Fruit fly (Drosophila melanogaster): ENCODE data around the gene otu.
A peak's percentile ranks its signal among the peaks of the same experiment; 100 is the strongest.

otu gene

DNA sequence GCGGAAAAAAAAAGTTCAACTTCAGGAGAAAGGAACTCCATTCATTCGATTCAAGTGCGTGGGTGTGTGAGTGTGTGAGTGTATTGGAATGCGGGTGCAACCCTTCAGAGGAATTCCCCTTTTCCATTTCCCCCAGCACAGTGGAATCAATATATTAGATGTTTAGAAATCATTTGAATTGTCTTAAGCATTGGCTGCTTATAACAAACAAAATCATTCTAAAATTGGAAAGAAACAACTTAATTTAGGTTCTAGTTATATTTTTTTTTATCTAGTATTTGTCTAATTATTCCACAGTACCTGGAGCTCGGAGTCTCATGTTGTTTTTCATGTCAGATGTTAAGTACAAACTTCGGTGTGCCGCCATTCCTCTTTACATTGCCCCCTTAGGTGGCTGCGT, 49.7 kb upstream of the otu start (continued):
- TF ChIP-seq D (optimal IDR thresholded peaks at IDR 0.05) (no peak), D (GFP tag; optimal IDR thresholded peaks at IDR 0.05) (no peak), pros (GFP tag; optimal IDR thresholded peaks at IDR 0.05) (no peak), CG10274 (GFP tag; optimal IDR thresholded peaks at IDR 0.05) (no peak), Ets65A (GFP tag) (no peak), Mes4 (GFP tag; optimal IDR thresholded peaks at IDR 0.05) (no peak), CG7745 (tag; optimal IDR thresholded peaks at IDR 0.05) (no peak), z (GFP tag; IDR thresholded peaks at IDR 0.05) (no peak), pum (GFP tag; optimal IDR thresholded peaks at IDR 0.05) (no peak), fd96Cb (tag; optimal IDR thresholded peaks at IDR 0.05) (peak; percentile 13), Hr39 (optimal IDR thresholded peaks at IDR 0.05) (no peak), CG11723 (GFP tag; optimal IDR thresholded peaks at IDR 0.05) (no peak), dmrt11E (tag; optimal IDR thresholded peaks at IDR 0.05) (no peak), CG16863 (GFP tag; optimal IDR thresholded peaks at IDR 0.05) (no peak), cg (GFP tag; optimal IDR thresholded peaks at IDR 0.05) (no peak), pnt (GFP tag; optimal IDR thresholded peaks at IDR 0.05) (no peak), gem (tag; optimal IDR thresholded peaks at IDR 0.05) (peak; percentile 43), CG3407 (GFP tag; optimal IDR thresholded peaks at IDR 0.05) (no peak), Tbp (GFP tag; optimal IDR thresholded peaks at IDR 0.05) (no peak), Vsx1 (GFP tag; optimal IDR thresholded peaks at IDR 0.05) (no peak), gro (GFP tag; optimal IDR thresholded peaks at IDR 0.05) (no peak), MBD-R2 (GFP tag; IDR thresholded peaks at IDR 0.05) (no peak), CG10209 (GFP tag; optimal IDR thresholded peaks at IDR 0.05) (no peak), CG7556 (GFP tag; optimal IDR thresholded peaks at IDR 0.05) (peak; percentile 5), eve (GFP tag; optimal IDR thresholded peaks at IDR 0.05) (no peak), CG4424 (GFP tag; optimal IDR thresholded peaks at IDR 0.05) (no peak), CG42726 (GFP tag; IDR thresholded peaks at IDR 0.05; ENCODE audit: partially characterized antibody) (no peak), CG18011 (GFP tag; optimal IDR thresholded peaks at IDR 0.05) (no peak), Sry-δ (GFP tag; optimal IDR thresholded peaks at IDR 0.05) (no peak), CG14710 (tag; optimal IDR thresholded peaks at IDR 0.05) (no peak), CG4360 (GFP tag; IDR thresholded peaks at IDR 0.05) (no peak), mirr (GFP tag; optimal IDR thresholded peaks at IDR 0.05) (no peak), Xbp1 (GFP tag; optimal IDR thresholded peaks at IDR 0.05) (no peak), CG15479 (GFP tag; optimal IDR thresholded peaks at IDR 0.05) (no peak), CG9817 (tag; optimal IDR thresholded peaks at IDR 0.05) (no peak), CG10565 (GFP tag; optimal IDR thresholded peaks at IDR 0.05) (no peak), CG8944 (GFP tag; optimal IDR thresholded peaks at IDR 0.05) (no peak), Max (GFP tag; optimal IDR thresholded peaks at IDR 0.05) (no peak), BtbVII (GFP tag; optimal IDR thresholded peaks at IDR 0.05) (peak; percentile 12), ab (GFP tag; optimal IDR thresholded peaks at IDR 0.05) (no peak), HLHmδ (GFP tag; optimal IDR thresholded peaks at IDR 0.05) (no peak), CG7987 (GFP tag; optimal IDR thresholded peaks at IDR 0.05) (no peak), gce (GFP tag; IDR thresholded peaks at IDR 0.05) (no peak), sima (GFP tag; optimal IDR thresholded peaks at IDR 0.05) (no peak), kni (GFP tag; optimal IDR thresholded peaks at IDR 0.05) (no peak), bab2 (GFP tag; optimal IDR thresholded peaks at IDR 0.05) (no peak), CG15514 (GFP tag; optimal IDR thresholded peaks at IDR 0.05) (peak; percentile 1), ems (GFP tag; optimal IDR thresholded peaks at IDR 0.05) (no peak), org-1 (GFP tag; optimal IDR thresholded peaks at IDR 0.05) (no peak), CG11560 (tag; IDR thresholded peaks at IDR 0.05) (no peak), hth (optimal IDR thresholded peaks at IDR 0.05) (no peak), onecut (GFP tag; IDR thresholded peaks at IDR 0.05) (no peak), tap (tag; optimal IDR thresholded peaks at IDR 0.05) (peak; percentile 5)
